Worm (Caenorhabditis elegans) whole organism, mixed stage, embryonic: ENCODE measurements around the gene nep-22.
A peak's percentile ranks its signal among the peaks of the same experiment; 100 is the strongest.

Experiments used
- M03D4.4 ChIP-seq: sonication (generic microtip); optimal IDR thresholded peaks from 2 replicates; lab custom pipeline; 2017; ENCODE audit warnings: mild to moderate bottlenecking, missing genetic modification characterization, missing compliant biosample characterization
- bed-3 ChIP-seq: fragments of 200-800 bp; sonication (Bioruptor generic); optimal IDR thresholded peaks from 3 replicates; lab custom pipeline; 2018; ENCODE audit warnings: mild to moderate bottlenecking, missing genetic modification characterization, moderate library complexity, missing compliant biosample characterization
- blmp-1 ChIP-seq: fragments of 150-350 bp; optimal IDR thresholded peaks from 2 replicates; lab custom pipeline; 2014; ENCODE audit warnings: missing biosample characterization, missing genetic modification characterization
- ceh-39 ChIP-seq: fragments of 150-350 bp; optimal IDR thresholded peaks from 2 replicates; lab custom pipeline; 2014; ENCODE audit warnings: missing biosample characterization, missing genetic modification characterization
- ceh-43 ChIP-seq: fragments of 200-800 bp; sonication (Bioruptor generic); optimal IDR thresholded peaks from 2 replicates; lab custom pipeline; 2018; ENCODE audit warnings: mild to moderate bottlenecking, missing genetic modification characterization, moderate library complexity, missing compliant biosample characterization
- ceh-83 ChIP-seq: fragments of 200-800 bp; sonication (Bioruptor generic); optimal IDR thresholded peaks from 2 replicates; lab custom pipeline; 2018; ENCODE audit warnings: mild to moderate bottlenecking, missing genetic modification characterization, missing compliant biosample characterization
- ces-1 ChIP-seq: fragments of 150-350 bp; optimal IDR thresholded peaks from 2 replicates; lab custom pipeline; 2014; ENCODE audit warnings: missing biosample characterization, missing genetic modification reagents, missing genetic modification characterization
- cnd-1 ChIP-seq: fragments of 200-800 bp; sonication (Bioruptor generic); optimal IDR thresholded peaks from 2 replicates; lab custom pipeline; 2018; ENCODE audit warnings: mild to moderate bottlenecking, missing genetic modification characterization, missing compliant biosample characterization
- drap-1 ChIP-seq: fragments of 200-800 bp; sonication (Bioruptor generic); optimal IDR thresholded peaks from 3 replicates; lab custom pipeline; 2018; ENCODE audit warnings: mild to moderate bottlenecking, missing genetic modification characterization, missing compliant biosample characterization
- elt-3 ChIP-seq: fragments of 150-350 bp; optimal IDR thresholded peaks from 2 replicates; lab custom pipeline; 2014; ENCODE audit warnings: missing biosample characterization, missing genetic modification characterization
- flh-1 ChIP-seq: fragments of 200-800 bp; sonication (Bioruptor generic); optimal IDR thresholded peaks from 2 replicates; lab custom pipeline; 2018; ENCODE audit warnings: mild to moderate bottlenecking, missing genetic modification characterization, moderate library complexity, missing compliant biosample characterization
- ham-2 ChIP-seq: fragments of 200-800 bp; sonication (Bioruptor generic); optimal IDR thresholded peaks from 2 replicates; lab custom pipeline; 2018; ENCODE audit warnings: mild to moderate bottlenecking, missing genetic modification characterization, missing compliant biosample characterization
- hlh-1 ChIP-seq: fragments of 150-350 bp; optimal IDR thresholded peaks from 2 replicates; lab custom pipeline; 2014; ENCODE audit warnings: missing biosample characterization, missing genetic modification reagents, missing genetic modification characterization
- lin-13 ChIP-seq: fragments of 150-350 bp; optimal IDR thresholded peaks from 2 replicates; lab custom pipeline; 2014; ENCODE audit warnings: missing biosample characterization, missing genetic modification characterization
- lin-32 ChIP-seq: fragments of 200-800 bp; sonication (Bioruptor generic); optimal IDR thresholded peaks from 2 replicates; lab custom pipeline; 2018; ENCODE audit warnings: mild to moderate bottlenecking, missing genetic modification characterization, missing compliant biosample characterization
- lsy-2 ChIP-seq: fragments of 150-350 bp; optimal IDR thresholded peaks from 2 replicates; lab custom pipeline; 2014; ENCODE audit warnings: missing biosample characterization, missing genetic modification characterization
- mab-5 ChIP-seq: fragments of 150-350 bp; optimal IDR thresholded peaks from 2 replicates; lab custom pipeline; 2014; ENCODE audit warnings: missing biosample characterization, missing genetic modification characterization
- mls-2 ChIP-seq: sonication (generic microtip); optimal IDR thresholded peaks from 2 replicates; lab custom pipeline; 2016; ENCODE audit warnings: mild to moderate bottlenecking, missing genetic modification characterization, moderate library complexity, missing compliant biosample characterization
- nhr-12 ChIP-seq: fragments of 150-350 bp; optimal IDR thresholded peaks from 2 replicates; lab custom pipeline; 2014; ENCODE audit warnings: missing biosample characterization, missing genetic modification characterization
- nhr-2 ChIP-seq: fragments of 150-350 bp; optimal IDR thresholded peaks from 2 replicates; lab custom pipeline; 2014; ENCODE audit warnings: missing biosample characterization, missing genetic modification characterization
- nhr-237 ChIP-seq: fragments of 150-350 bp; optimal IDR thresholded peaks from 2 replicates; lab custom pipeline; 2014; ENCODE audit warnings: missing biosample characterization, missing genetic modification characterization
- nhr-28 ChIP-seq: fragments of 150-350 bp; optimal IDR thresholded peaks from 2 replicates; lab custom pipeline; 2014; ENCODE audit warnings: missing biosample characterization, missing genetic modification characterization
- nhr-76 ChIP-seq: sonication (generic microtip); optimal IDR thresholded peaks from 2 replicates; lab custom pipeline; 2017; ENCODE audit warnings: missing biosample characterization, missing genetic modification characterization
- pha-4 ChIP-seq: fragments of 150-350 bp; optimal IDR thresholded peaks from 2 replicates; lab custom pipeline; 2018; ENCODE audit warnings: missing biosample characterization, missing genetic modification reagents, missing genetic modification characterization
- sem-2 ChIP-seq: fragments of 200-800 bp; sonication (Bioruptor generic); optimal IDR thresholded peaks from 2 replicates; lab custom pipeline; 2018; ENCODE audit warnings: mild to moderate bottlenecking, missing genetic modification characterization, missing compliant biosample characterization
- snpc-4 ChIP-seq: fragments of 150-350 bp; optimal IDR thresholded peaks from 2 replicates; lab custom pipeline; 2014; ENCODE audit warnings: missing biosample characterization, missing genetic modification characterization
- sptf-1 ChIP-seq: sonication (generic microtip); optimal IDR thresholded peaks from 2 replicates; lab custom pipeline; 2017; ENCODE audit warnings: mild to moderate bottlenecking, missing genetic modification characterization, moderate library complexity, missing compliant biosample characterization
- tbx-8 ChIP-seq: fragments of 200-800 bp; sonication (Bioruptor generic); optimal IDR thresholded peaks from 2 replicates; lab custom pipeline; 2018; ENCODE audit warnings: mild to moderate bottlenecking, missing genetic modification characterization, moderate library complexity, missing compliant biosample characterization
- unc-120 ChIP-seq: sonication (generic microtip); optimal IDR thresholded peaks from 2 replicates; lab custom pipeline; 2017; ENCODE audit warnings: missing genetic modification characterization, missing compliant biosample characterization; ENCODE audit not compliant: poor library complexity, severe bottlenecking
- unc-39 ChIP-seq: fragments of 150-350 bp; optimal IDR thresholded peaks from 2 replicates; lab custom pipeline; 2014; ENCODE audit warnings: missing biosample characterization, missing genetic modification characterization
- unc-62 ChIP-seq: fragments of 150-350 bp; optimal IDR thresholded peaks from 2 replicates; lab custom pipeline; 2014; ENCODE audit warnings: missing biosample characterization, missing genetic modification reagents, missing genetic modification characterization
- zip-8 ChIP-seq: fragments of 150-350 bp; optimal IDR thresholded peaks from 2 replicates; lab custom pipeline; 2014; ENCODE audit warnings: missing biosample characterization, missing genetic modification characterization
- ztf-11 ChIP-seq: fragments of 150-350 bp; optimal IDR thresholded peaks from 2 replicates; lab custom pipeline; 2014; ENCODE audit warnings: missing biosample characterization, missing genetic modification characterization

Gene nep-22

DNA sequence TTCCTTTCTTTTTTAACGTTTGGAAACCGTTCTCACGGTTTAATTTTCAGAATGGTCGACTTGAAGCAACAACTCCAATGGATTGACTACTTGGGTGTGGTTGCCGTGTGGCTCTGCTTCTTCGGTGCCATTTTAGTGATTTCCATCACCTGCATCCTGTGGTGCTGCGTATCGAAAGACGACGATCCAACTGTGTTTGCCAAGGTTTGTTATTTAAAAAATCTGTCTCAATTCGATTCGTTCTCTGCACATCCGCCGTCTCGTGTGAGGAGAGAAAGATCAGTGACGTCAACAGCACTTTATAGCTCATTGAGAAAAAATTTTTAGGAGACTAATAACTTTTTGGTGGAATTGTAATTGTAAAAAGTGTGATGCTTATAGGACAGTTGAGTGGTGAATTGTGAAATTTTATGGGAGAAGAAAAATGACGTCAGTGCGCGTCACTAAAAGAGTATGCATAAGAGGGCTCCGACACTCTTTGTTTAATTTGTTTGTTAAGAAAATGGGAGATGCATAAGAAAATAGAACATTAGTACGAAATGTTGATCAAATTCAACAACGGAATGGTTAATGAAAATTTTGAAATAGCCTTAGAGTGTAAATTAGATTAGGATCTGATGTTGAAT lies 36.8 kb upstream of the nep-22 start, which contains the start of gene C24A3.2:
C24A3.2 (plus strand) TSS at position 51 of the 626 bp plus-strand sequence.
- TF ChIP-seq snpc-4 (tag; lab: Kevin White, UChicago) (no peak), zip-8 (tag; lab: Kevin White, UChicago) (no peak), ces-1 (peak; percentile 39), cnd-1 (no peak), ceh-43 (GFP tag; lab: Kevin White, UChicago) (no peak), ztf-11 (tag; lab: Kevin White, UChicago) (no peak), hlh-1 (tag; lab: Kevin White, UChicago) (no peak), mls-2 (tag; lab: Kevin White, UChicago) (no peak), sptf-1 (tag; lab: Kevin White, UChicago) (no peak)

DNA sequence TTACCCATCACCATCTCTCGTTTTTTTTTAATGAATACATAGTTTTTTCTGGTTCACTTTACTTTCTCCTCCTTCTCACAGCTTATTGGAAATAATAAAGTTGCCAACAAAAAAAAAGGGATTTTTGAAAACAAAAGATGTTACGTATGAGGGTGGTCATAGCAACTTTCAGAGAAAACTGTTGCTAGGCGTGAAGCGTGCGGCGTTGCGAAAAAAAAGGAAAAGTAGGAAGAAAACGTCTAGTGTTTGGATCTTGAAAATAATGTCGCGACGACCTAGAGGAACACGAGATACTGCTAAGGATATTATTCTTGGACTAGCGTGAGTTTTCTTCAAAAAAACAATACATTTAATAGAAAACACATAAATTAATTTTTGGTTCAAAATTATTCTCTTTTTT lies 35.5 kb upstream of the nep-22 start, which contains the start of gene C24A3.1:
C24A3.1 (plus strand) TSS at position 263 of the 400 bp plus-strand sequence.
- TF ChIP-seq unc-120: no peak
- TF ChIP-seq blmp-1 (tag; lab: Kevin White, UChicago): no peak
- TF ChIP-seq pha-4: no peak
- TF ChIP-seq bed-3 (GFP tag; lab: Kevin White, UChicago): no peak
- no peak for TF ChIP-seq lin-13 (tag; lab: Kevin White, UChicago)
- no peak for TF ChIP-seq nhr-76 (tag; lab: Kevin White, UChicago)
- TF ChIP-seq M03D4.4 (tag; lab: Kevin White, UChicago): no peak
- no peak for TF ChIP-seq flh-1
- no peak for TF ChIP-seq lsy-2 (tag; lab: Kevin White, UChicago)
- TF ChIP-seq ceh-83 (GFP tag; lab: Kevin White, UChicago): no peak
- no peak for TF ChIP-seq unc-39
- no peak for TF ChIP-seq sem-2 (GFP tag; lab: Kevin White, UChicago)
- no peak for TF ChIP-seq nhr-28 (tag; lab: Kevin White, UChicago)
- no peak for TF ChIP-seq zip-8 (tag; lab: Kevin White, UChicago)
- TF ChIP-seq ces-1: no peak
- no peak for TF ChIP-seq tbx-8 (GFP tag; lab: Kevin White, UChicago)
- no peak for TF ChIP-seq snpc-4 (tag; lab: Kevin White, UChicago)
- no peak for TF ChIP-seq elt-3 (tag; lab: Kevin White, UChicago)

DNA sequence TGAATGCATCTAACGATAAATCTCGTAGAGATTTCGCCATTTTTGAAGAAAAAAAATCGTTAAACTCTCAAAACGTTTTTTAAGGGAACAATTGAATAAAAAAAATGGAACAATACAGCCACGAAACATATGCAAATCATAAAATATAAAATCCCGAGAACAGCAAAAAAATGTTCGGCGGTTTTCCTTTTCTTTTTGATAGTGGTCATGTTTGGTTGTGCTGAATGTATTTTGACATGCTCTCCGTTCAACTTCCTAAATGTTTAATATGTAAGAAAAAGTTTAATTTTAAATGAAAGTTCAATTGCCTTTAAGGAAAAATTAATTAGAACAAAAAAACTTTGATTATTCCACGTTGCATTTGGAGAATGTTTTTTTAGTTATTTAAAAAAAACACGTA lies 23.9 kb upstream of the nep-22 start, which contains the start of gene C24A3.9:
C24A3.9 (minus strand) TSS at position 101 of the 400 bp plus-strand sequence.
- no peak for TF ChIP-seq cnd-1
- no peak for TF ChIP-seq lin-32

DNA sequence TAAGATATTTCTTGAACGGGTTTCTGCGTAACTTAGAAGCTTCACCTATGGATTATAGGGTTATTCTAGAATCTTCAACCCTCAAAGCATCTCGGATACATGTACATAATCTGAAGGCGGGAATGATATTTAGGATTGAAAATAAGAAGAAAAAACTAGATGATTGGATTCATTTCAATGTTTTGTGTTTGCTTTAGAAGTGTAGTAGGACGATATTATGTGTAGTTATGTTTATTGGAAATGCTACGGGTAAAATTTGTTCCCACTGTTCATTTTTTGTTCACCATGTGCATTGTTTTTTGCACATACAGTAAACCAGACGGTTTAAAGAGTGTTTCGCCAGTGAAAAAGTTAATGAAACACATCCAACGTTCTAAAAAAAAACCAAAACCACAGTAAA lies 22.9 kb upstream of the nep-22 start:
- no peak for TF ChIP-seq nhr-2 (tag; lab: Kevin White, UChicago)
- TF ChIP-seq elt-3 (tag; lab: Kevin White, UChicago): no peak
- TF ChIP-seq ceh-83 (GFP tag; lab: Kevin White, UChicago): no peak
- no peak for TF ChIP-seq hlh-1 (tag; lab: Kevin White, UChicago)
- no peak for TF ChIP-seq pha-4
- TF ChIP-seq mls-2 (tag; lab: Kevin White, UChicago): no peak
- no peak for TF ChIP-seq flh-1
- no peak for TF ChIP-seq lsy-2 (tag; lab: Kevin White, UChicago)
- TF ChIP-seq ceh-39 (tag; lab: Kevin White, UChicago): no peak
- no peak for TF ChIP-seq lin-13 (tag; lab: Kevin White, UChicago)

DNA sequence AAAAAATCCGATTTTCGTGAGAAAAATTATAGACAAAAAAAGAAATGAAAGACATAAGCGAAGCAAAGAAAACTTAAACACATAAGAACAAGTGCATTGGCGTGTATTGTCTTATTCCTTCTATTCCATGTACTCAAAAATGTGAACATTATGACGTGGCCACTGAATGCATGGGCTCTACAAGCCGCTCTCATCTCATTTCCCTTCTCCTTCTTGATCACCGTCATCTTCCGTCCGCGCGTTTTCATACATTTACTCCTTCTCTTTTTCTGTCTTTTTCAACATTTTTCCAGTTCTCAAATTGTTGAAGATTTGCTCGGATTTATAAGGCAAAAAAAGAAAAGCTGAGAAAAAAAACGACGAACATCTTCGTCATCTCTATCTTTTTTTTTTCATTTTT lies 19.9 kb upstream of the nep-22 start:
- TF ChIP-seq nhr-28 (tag; lab: Kevin White, UChicago): no peak
- TF ChIP-seq, all 35 proteins: peak for 0

DNA sequence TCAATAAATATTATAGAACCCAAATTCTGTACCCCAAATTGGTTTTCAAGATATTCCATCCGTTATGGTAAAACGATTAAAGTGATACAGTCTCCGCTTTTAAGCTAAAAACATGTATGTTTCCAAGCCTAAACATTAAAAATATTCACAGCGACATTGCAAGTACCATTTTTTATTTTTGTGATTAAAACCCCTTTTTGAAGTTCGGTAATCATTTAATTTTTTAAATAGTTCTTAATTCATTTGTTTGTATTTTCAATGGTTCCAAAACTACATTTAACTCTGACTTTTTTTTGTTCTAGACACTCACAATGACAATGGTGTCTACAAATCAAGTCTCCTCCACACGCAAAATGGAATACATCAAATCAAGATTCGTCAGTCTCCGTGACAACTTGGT lies 18.9 kb upstream of the nep-22 start, which contains the start of gene T25B6.4:
T25B6.4 (plus strand) TSS at position 301 of the 400 bp plus-strand sequence.
- TF ChIP-seq snpc-4 (tag; lab: Kevin White, UChicago): no peak
- no peak for TF ChIP-seq nhr-237 (tag; lab: Kevin White, UChicago)
- TF ChIP-seq nhr-12 (tag; lab: Kevin White, UChicago): no peak
- TF ChIP-seq lsy-2 (tag; lab: Kevin White, UChicago): no peak
- TF ChIP-seq drap-1: no peak
- no peak for TF ChIP-seq ham-2 (GFP tag; lab: Kevin White, UChicago)
- TF ChIP-seq sptf-1 (tag; lab: Kevin White, UChicago): no peak
- TF ChIP-seq nhr-28 (tag; lab: Kevin White, UChicago): no peak
- TF ChIP-seq ceh-39 (tag; lab: Kevin White, UChicago): no peak
- TF ChIP-seq lin-32: no peak
- TF ChIP-seq unc-62: no peak
- no peak for TF ChIP-seq ceh-43 (GFP tag; lab: Kevin White, UChicago)
- no peak for TF ChIP-seq mab-5
- TF ChIP-seq lin-13 (tag; lab: Kevin White, UChicago): no peak
- no peak for TF ChIP-seq hlh-1 (tag; lab: Kevin White, UChicago)
